Worm (Caenorhabditis elegans) whole organism, L4 larva: Measurements from ENCODE around the gene lrch-1.
A peak's percentile ranks its signal among the peaks of the same experiment; 100 is the strongest.

Experiments
- D1046.2 ChIP-seq: fragments of 200-800 bp; sonication (Bioruptor generic); IDR thresholded peaks from 2 replicates; pipeline ENCODE4 v1.3.6; 2022; ENCODE audit warnings: missing genetic modification characterization, missing compliant biosample characterization
- F37D6.2 ChIP-seq: sonication (generic microtip); optimal IDR thresholded peaks from 2 replicates; lab custom pipeline; 2016; ENCODE audit warnings: mild to moderate bottlenecking, missing genetic modification characterization, missing compliant biosample characterization
- F49E8.2 ChIP-seq: sonication (generic microtip); optimal IDR thresholded peaks from 2 replicates; lab custom pipeline; 2016; ENCODE audit warnings: missing compliant biosample characterization, mild to moderate bottlenecking, missing genetic modification characterization, borderline replicate concordance
- T26A8.4 ChIP-seq: fragments of 200-800 bp; sonication (Bioruptor generic); IDR thresholded peaks from 2 replicates; pipeline ENCODE4 v1.3.6; 2022; ENCODE audit warnings: missing genetic modification characterization, missing compliant biosample characterization
- Y48G9A.11 ChIP-seq: fragments of 200-800 bp; sonication (Bioruptor generic); IDR thresholded peaks from 2 replicates; pipeline ENCODE4 v1.3.6; 2022; ENCODE audit warnings: missing genetic modification reagents, missing genetic modification characterization, missing compliant biosample characterization
- Y5F2A.4 ChIP-seq: fragments of 200-800 bp; sonication (Bioruptor generic); optimal IDR thresholded peaks from 2 replicates; lab custom pipeline; 2018; ENCODE audit warnings: mild to moderate bottlenecking, missing genetic modification characterization, missing compliant biosample characterization
- ZK337.2 ChIP-seq: fragments of 200-800 bp; sonication (Bioruptor generic); IDR thresholded peaks from 2 replicates; pipeline ENCODE4 v1.3.6; 2022; ENCODE audit warnings: missing genetic modification reagents, missing genetic modification characterization, missing compliant biosample characterization
- ZK546.5 ChIP-seq, 2 experiments: sonication (generic microtip); optimal IDR thresholded peaks; 2 replicates each; lab custom pipeline; 2017; ENCODE audit warnings: missing biosample characterization in 2 of 2, missing genetic modification characterization in 2 of 2
- aly-2 ChIP-seq: sonication (generic microtip); optimal IDR thresholded peaks from 2 replicates; lab custom pipeline; 2018; ENCODE audit warnings: missing biosample characterization, missing genetic modification characterization
- arid-1 ChIP-seq: fragments of 200-800 bp; sonication (Bioruptor generic); conservative IDR thresholded peaks from 2 replicates; pipeline ENCODE4 v1.3.6; 2022; ENCODE audit warnings: missing genetic modification reagents, missing genetic modification characterization, missing compliant biosample characterization
- ceh-28 ChIP-seq: fragments of 150-350 bp; optimal IDR thresholded peaks from 2 replicates; lab custom pipeline; 2014; ENCODE audit warnings: missing biosample characterization, missing genetic modification reagents, missing genetic modification characterization
- ceh-44 ChIP-seq: fragments of 200-800 bp; sonication (Bioruptor generic); IDR thresholded peaks from 2 replicates; pipeline ENCODE4 v1.3.6; 2022; ENCODE audit warnings: missing genetic modification reagents, missing genetic modification characterization, missing compliant biosample characterization
- ceh-62 ChIP-seq: sonication (generic microtip); optimal IDR thresholded peaks from 2 replicates; lab custom pipeline; 2017; ENCODE audit warnings: missing biosample characterization, missing genetic modification characterization
- ceh-82 ChIP-seq: sonication (generic microtip); optimal IDR thresholded peaks from 2 replicates; lab custom pipeline; 2017; ENCODE audit warnings: missing biosample characterization, missing genetic modification characterization
- ces-1 ChIP-seq: fragments of 150-350 bp; sonication (generic microtip); optimal IDR thresholded peaks from 4 replicates; lab custom pipeline; 2014; ENCODE audit warnings: missing biosample characterization, missing genetic modification reagents, missing genetic modification characterization
- ctbp-1 ChIP-seq: fragments of 200-800 bp; sonication (Bioruptor generic); IDR thresholded peaks from 2 replicates; pipeline ENCODE4 v1.3.6; 2022; ENCODE audit warnings: missing genetic modification reagents, missing genetic modification characterization, missing compliant biosample characterization
- daf-12 ChIP-seq: fragments of 150-350 bp; optimal IDR thresholded peaks from 2 replicates; lab custom pipeline; 2014; ENCODE audit warnings: missing biosample characterization, missing genetic modification reagents, missing genetic modification characterization
- daf-8 ChIP-seq: fragments of 200-800 bp; sonication (Bioruptor generic); IDR thresholded peaks from 2 replicates; pipeline ENCODE4 v1.3.6; 2022; ENCODE audit warnings: missing genetic modification characterization, missing compliant biosample characterization
- dmd-6 ChIP-seq: fragments of 200-800 bp; sonication (Bioruptor generic); IDR thresholded peaks from 2 replicates; pipeline ENCODE4 v1.3.6; 2022; ENCODE audit warnings: missing genetic modification reagents, missing genetic modification characterization, missing compliant biosample characterization
- dpl-1 ChIP-seq: fragments of 150-350 bp; optimal IDR thresholded peaks from 2 replicates; lab custom pipeline; 2014; ENCODE audit warnings: missing biosample characterization, missing genetic modification reagents, missing genetic modification characterization
- duxl-1 ChIP-seq: sonication (generic microtip); optimal IDR thresholded peaks from 2 replicates; lab custom pipeline; 2016; ENCODE audit warnings: mild to moderate bottlenecking, missing genetic modification characterization, moderate library complexity, missing compliant biosample characterization; ENCODE audit not compliant: poor library complexity
- egl-43 ChIP-seq: fragments of 200-800 bp; sonication (Bioruptor generic); IDR thresholded peaks from 2 replicates; pipeline ENCODE4 v1.3.6; 2022; ENCODE audit warnings: missing genetic modification reagents, missing genetic modification characterization, missing compliant biosample characterization
- hif-1 ChIP-seq, 2 experiments: sonication (generic microtip); optimal IDR thresholded peaks; 2 replicates each; lab custom pipeline; 2016 to 2017; ENCODE audit warnings: missing compliant biosample characterization in 2 of 2, missing genetic modification characterization in 2 of 2, missing genetic modification reagents in 2 of 2, missing genotype in 2 of 2, mild to moderate bottlenecking in 1 of 2
- hlh-11 ChIP-seq: fragments of 200-800 bp; sonication (Bioruptor generic); optimal IDR thresholded peaks from 2 replicates; lab custom pipeline; 2018; ENCODE audit warnings: mild to moderate bottlenecking, missing genetic modification characterization, missing compliant biosample characterization
- hmg-1.1 ChIP-seq: fragments of 200-800 bp; sonication (Bioruptor generic); IDR thresholded peaks from 2 replicates; pipeline ENCODE4 v1.3.6; 2022; ENCODE audit warnings: missing genetic modification reagents, missing genetic modification characterization, missing compliant biosample characterization
- jun-1 ChIP-seq: fragments of 150-350 bp; optimal IDR thresholded peaks from 2 replicates; lab custom pipeline; 2014; ENCODE audit warnings: missing biosample characterization, missing genetic modification reagents, missing genetic modification characterization
- lim-7 ChIP-seq: fragments of 200-800 bp; sonication (Bioruptor generic); IDR thresholded peaks from 2 replicates; pipeline ENCODE4 v1.3.6; 2022; ENCODE audit warnings: missing genetic modification characterization, missing compliant biosample characterization
- lin-13 ChIP-seq: fragments of 150-350 bp; optimal IDR thresholded peaks from 2 replicates; lab custom pipeline; 2014; ENCODE audit warnings: missing biosample characterization, missing genetic modification reagents, missing genetic modification characterization
- lin-29 ChIP-seq: fragments of 200-800 bp; sonication (Bioruptor generic); IDR thresholded peaks from 2 replicates; pipeline ENCODE4 v1.3.6; 2022; ENCODE audit warnings: missing genetic modification reagents, missing genetic modification characterization, missing compliant biosample characterization
- lir-3 ChIP-seq: sonication (generic microtip); optimal IDR thresholded peaks from 2 replicates; lab custom pipeline; 2016; ENCODE audit warnings: mild to moderate bottlenecking, missing genetic modification characterization, missing compliant biosample characterization
- mep-1 ChIP-seq: fragments of 150-350 bp; sonication (generic microtip); optimal IDR thresholded peaks from 3 replicates; lab custom pipeline; 2014; ENCODE audit warnings: missing biosample characterization, missing genetic modification characterization
- mes-2 ChIP-seq: sonication (generic microtip); optimal IDR thresholded peaks from 2 replicates; lab custom pipeline; 2016; ENCODE audit warnings: missing genotype, mild to moderate bottlenecking, missing genetic modification characterization, missing compliant biosample characterization; ENCODE audit not compliant: poor library complexity, severe bottlenecking
- nhr-237 ChIP-seq: sonication (generic microtip); optimal IDR thresholded peaks from 2 replicates; lab custom pipeline; 2017; ENCODE audit warnings: missing biosample characterization, missing genetic modification characterization
- nhr-48 ChIP-seq: sonication (generic microtip); optimal IDR thresholded peaks from 2 replicates; lab custom pipeline; 2016; ENCODE audit warnings: mild to moderate bottlenecking, missing genetic modification characterization, missing compliant biosample characterization
- nhr-76 ChIP-seq: fragments of 150-350 bp; optimal IDR thresholded peaks from 2 replicates; lab custom pipeline; 2014; ENCODE audit warnings: missing biosample characterization, missing genetic modification characterization
- rbr-2 ChIP-seq: sonication (generic microtip); optimal IDR thresholded peaks from 2 replicates; lab custom pipeline; 2016; ENCODE audit warnings: missing genotype, missing genetic modification characterization, missing compliant biosample characterization
- skn-1 ChIP-seq: fragments of 150-350 bp; optimal IDR thresholded peaks from 2 replicates; lab custom pipeline; 2014; ENCODE audit warnings: missing biosample characterization, missing genetic modification characterization
- snpc-4 ChIP-seq: fragments of 150-350 bp; optimal IDR thresholded peaks from 2 replicates; lab custom pipeline; 2014; ENCODE audit warnings: missing biosample characterization, missing genetic modification characterization
- spr-1 ChIP-seq: sonication (generic microtip); optimal IDR thresholded peaks from 2 replicates; lab custom pipeline; 2016; ENCODE audit warnings: mild to moderate bottlenecking, missing genetic modification characterization, missing compliant biosample characterization
- spr-3 ChIP-seq: fragments of 200-800 bp; sonication (Bioruptor generic); optimal IDR thresholded peaks from 2 replicates; lab custom pipeline; 2018; ENCODE audit warnings: mild to moderate bottlenecking, missing genetic modification characterization, missing compliant biosample characterization
- tag-97 ChIP-seq: fragments of 200-800 bp; sonication (Bioruptor generic); IDR thresholded peaks from 2 replicates; pipeline ENCODE4 v1.3.6; 2022; ENCODE audit warnings: missing genetic modification characterization, missing compliant biosample characterization
- tra-1 ChIP-seq: fragments of 200-800 bp; sonication (Bioruptor generic); IDR thresholded peaks from 2 replicates; pipeline ENCODE4 v1.3.6; 2022; ENCODE audit warnings: missing genetic modification reagents, missing genetic modification characterization, missing compliant biosample characterization
- unc-39 ChIP-seq: sonication (generic microtip); optimal IDR thresholded peaks from 2 replicates; lab custom pipeline; 2017; ENCODE audit warnings: missing biosample characterization, missing genetic modification characterization
- unc-62 ChIP-seq, 3 experiments: fragments of 150-350 bp in 1 of 3; sonication (generic microtip); optimal IDR thresholded peaks in 2 of 3; peaks in 1 of 3; 1 replicate in 1 of 3; 2 replicates in 2 of 3; lab custom pipeline; 2014 to 2017; ENCODE audit warnings: missing biosample characterization in 3 of 3, missing genetic modification characterization in 3 of 3, missing genetic modification reagents in 3 of 3, missing genotype in 1 of 3
- zfp-2 ChIP-seq: sonication (generic microtip); optimal IDR thresholded peaks from 2 replicates; lab custom pipeline; 2016; ENCODE audit warnings: mild to moderate bottlenecking, missing genetic modification characterization, missing compliant biosample characterization
- zfp-3 ChIP-seq: fragments of 200-800 bp; sonication (Bioruptor generic); conservative IDR thresholded peaks from 2 replicates; pipeline ENCODE4 v1.3.6; 2022; ENCODE audit warnings: missing genetic modification reagents, missing genetic modification characterization, missing compliant biosample characterization

The lrch-1 gene

ce11 chrX:6211322-6211820 is 5.1 kb downstream of the lrch-1 start:
- TF ChIP-seq tag-97 (GFP tag; lab: Robert Waterston, UW), result no peak
- TF ChIP-seq unc-62 (GFP tag; optimal IDR thresholded peaks at IDR 0.05 in 1 of 2; lab: Kevin White, UChicago), result peak in 1 of 2 experiments; percentile 94
- TF ChIP-seq unc-62 (tag; optimal IDR thresholded peaks at IDR 0.05; lab: Kevin White, UChicago), result no peak

- TF ChIP-seq daf-8 (GFP tag; lab: Robert Waterston, UW), result no peak
- no peak for TF ChIP-seq F37D6.2 (tag; lab: Kevin White, UChicago)
- TF ChIP-seq mes-2 (tag; lab: Kevin White, UChicago), result no peak
- TF ChIP-seq rbr-2, result no peak
- no peak for TF ChIP-seq hmg-1.1 (GFP tag; lab: Robert Waterston, UW)
- no peak for TF ChIP-seq ces-1 (GFP tag; lab: Kevin White, UChicago)
- TF ChIP-seq F49E8.2 (tag; lab: Kevin White, UChicago), result no peak
- TF ChIP-seq lin-13 (GFP tag; lab: Kevin White, UChicago), result no peak
- TF ChIP-seq mep-1 (tag; lab: Kevin White, UChicago), result no peak
- TF ChIP-seq ZK546.5 (tag; optimal IDR thresholded peaks at IDR 0.05; lab: Kevin White, UChicago), result no peak
- TF ChIP-seq zfp-3 (GFP tag; lab: Robert Waterston, UW), result no peak
- no peak for TF ChIP-seq hlh-11 (tag; lab: Kevin White, UChicago)
- no peak for TF ChIP-seq T26A8.4 (GFP tag; lab: Robert Waterston, UW)
These were observed 8.0 kb downstream of the lrch-1 start, which contains the start of gene C14F11.7 for ce11 chrX:6208463-6208862. TSS of gene C14F11.7 (minus strand) at chrX:6208563.

- TF ChIP-seq skn-1 (no peak), snpc-4 (no peak), ceh-82 (peak; percentile 6), hlh-11 (tag; lab: Kevin White, UChicago) (peak; percentile 88), Y5F2A.4 (peak; percentile 83), jun-1 (tag; lab: Kevin White, UChicago) (peak; percentile 80), nhr-76 (no peak), arid-1 (GFP tag; lab: Robert Waterston, UW) (peak; percentile 86), nhr-237 (tag; lab: Kevin White, UChicago) (no peak), zfp-2 (tag; lab: Kevin White, UChicago) (peak; percentile 43), dpl-1 (GFP tag; lab: Kevin White, UChicago) (peak; percentile 64), D1046.2 (peak; percentile 68; the same call in 1 of the 2 replicates), hif-1 (tag; optimal IDR thresholded peaks at IDR 0.05; lab: Kevin White, UChicago) (peak; percentile 59 to 93), tag-97 (GFP tag; lab: Robert Waterston, UW) (peak; percentile 36; the same call in 1 of the 2 replicates), dmd-6 (GFP tag; lab: Robert Waterston, UW) (peak; percentile 88), lin-29 (GFP tag; lab: Robert Waterston, UW) (peak; percentile 78; the same call in 1 of the 2 replicates), daf-12 (no peak), spr-3 (GFP tag; lab: Kevin White, UChicago) (peak; percentile 89), T26A8.4 (GFP tag; lab: Robert Waterston, UW) (peak; percentile 94), ZK337.2 (GFP tag; lab: Robert Waterston, UW) (peak; percentile 91), F37D6.2 (tag; lab: Kevin White, UChicago) (peak; percentile 91), unc-39 (no peak), Y48G9A.11 (GFP tag; lab: Robert Waterston, UW) (peak; percentile 70), lim-7 (peak; percentile 83), ceh-44 (GFP tag; lab: Robert Waterston, UW) (peak; percentile 79; the same call in 1 of the 2 replicates), lin-13 (GFP tag; lab: Kevin White, UChicago) (peak; percentile 92), ceh-62 (tag; lab: Kevin White, UChicago) (no peak), tra-1 (peak; percentile 93), egl-43 (GFP tag; lab: Robert Waterston, UW) (peak; percentile 98), spr-1 (tag; lab: Kevin White, UChicago) (peak; percentile 93), aly-2 (tag; lab: Kevin White, UChicago) (no peak), ctbp-1 (GFP tag; lab: Robert Waterston, UW) (peak; percentile 95), ceh-28 (tag; lab: Kevin White, UChicago) (no peak), lir-3 (tag; lab: Kevin White, UChicago) (peak; percentile 89), duxl-1 (tag; lab: Kevin White, UChicago) (peak; percentile 81), nhr-48 (peak; percentile 84)
These were observed 8.8 kb downstream of the lrch-1 start, which contains the start of gene T13C5.6 for ce11 chrX:6207687-6208088. TSS of gene T13C5.6 (minus strand) at chrX:6207687.
